Worm (Caenorhabditis elegans) whole organism, L2 larva: Measurements from ENCODE around the gene cal-7.
A peak's percentile ranks its signal among the peaks of the same experiment; 100 is the strongest.

Source experiments
- C34F6.9 ChIP-seq: fragments of 150-350 bp; optimal IDR thresholded peaks from 2 replicates; lab custom pipeline; 2014; ENCODE audit warnings: missing biosample characterization, missing genetic modification characterization
- F13H6.1 ChIP-seq: sonication (generic microtip); optimal IDR thresholded peaks from 2 replicates; lab custom pipeline; 2016; ENCODE audit warnings: missing genetic modification characterization, missing compliant biosample characterization
- R02D3.7 ChIP-seq: fragments of 150-350 bp; optimal IDR thresholded peaks from 2 replicates; lab custom pipeline; 2014; ENCODE audit warnings: missing biosample characterization, missing genetic modification characterization
- Y55F3AM.14 ChIP-seq: fragments of 200-800 bp; sonication (Bioruptor generic); optimal IDR thresholded peaks from 2 replicates; lab custom pipeline; 2018; ENCODE audit warnings: mild to moderate bottlenecking, missing genetic modification characterization, missing compliant biosample characterization
- ZK546.5 ChIP-seq: sonication (generic microtip); optimal IDR thresholded peaks from 2 replicates; lab custom pipeline; 2017; ENCODE audit warnings: missing biosample characterization, missing genetic modification characterization
- alr-1 ChIP-seq: fragments of 150-350 bp; optimal IDR thresholded peaks from 2 replicates; lab custom pipeline; 2014; ENCODE audit warnings: missing biosample characterization, missing genetic modification characterization
- ama-1 ChIP-seq: fragments of 150-350 bp; optimal IDR thresholded peaks from 2 replicates; lab custom pipeline; 2018; ENCODE audit warnings: inconsistent platforms
- ceh-16 ChIP-seq: fragments of 150-350 bp; optimal IDR thresholded peaks from 2 replicates; lab custom pipeline; 2014; ENCODE audit warnings: missing biosample characterization, missing genetic modification characterization
- ceh-82 ChIP-seq: fragments of 150-350 bp; optimal IDR thresholded peaks from 2 replicates; lab custom pipeline; 2014; ENCODE audit warnings: missing biosample characterization, missing genetic modification characterization
- crh-2 ChIP-seq: sonication (generic microtip); optimal IDR thresholded peaks from 2 replicates; lab custom pipeline; 2017; ENCODE audit warnings: missing biosample characterization, missing genetic modification characterization
- egl-27 ChIP-seq: sonication (generic microtip); optimal IDR thresholded peaks from 3 replicates; lab custom pipeline; 2017; ENCODE audit warnings: missing biosample characterization, missing genetic modification reagents, missing genetic modification characterization
- elt-3 ChIP-seq: sonication (generic microtip); optimal IDR thresholded peaks from 2 replicates; lab custom pipeline; 2017; ENCODE audit warnings: missing biosample characterization, missing genetic modification characterization
- fos-1 ChIP-seq: fragments of 150-350 bp; optimal IDR thresholded peaks from 2 replicates; lab custom pipeline; 2014; ENCODE audit warnings: missing biosample characterization, missing genetic modification characterization
- lin-11 ChIP-seq: fragments of 150-350 bp; sonication (generic microtip); optimal IDR thresholded peaks from 2 replicates; lab custom pipeline; 2014; ENCODE audit warnings: missing biosample characterization, missing genetic modification characterization, inconsistent platforms, mixed read lengths
- lin-13 ChIP-seq: fragments of 150-350 bp; optimal IDR thresholded peaks from 2 replicates; lab custom pipeline; 2014; ENCODE audit warnings: missing biosample characterization, missing genetic modification reagents, missing genetic modification characterization
- lin-39 ChIP-seq: fragments of 150-350 bp; optimal IDR thresholded peaks from 2 replicates; lab custom pipeline; 2014; ENCODE audit warnings: missing biosample characterization, missing genetic modification reagents, missing genetic modification characterization
- lsy-2 ChIP-seq, 2 experiments: fragments of 150-350 bp in 1 of 2; sonication (generic microtip) in 1 of 2; optimal IDR thresholded peaks; 2 replicates each; lab custom pipeline; 2014 to 2017; ENCODE audit warnings: missing biosample characterization in 2 of 2, missing genetic modification characterization in 2 of 2
- mbf-1 ChIP-seq: sonication (generic microtip); optimal IDR thresholded peaks from 2 replicates; lab custom pipeline; 2017; ENCODE audit warnings: missing biosample characterization, missing genetic modification characterization
- mdl-1 ChIP-seq, 2 experiments: fragments of 150-350 bp in 1 of 2; sonication (generic microtip) in 1 of 2; optimal IDR thresholded peaks; 2 replicates each; lab custom pipeline; 2017; ENCODE audit warnings: missing biosample characterization in 2 of 2, missing genetic modification characterization in 2 of 2
- nhr-11 ChIP-seq: fragments of 150-350 bp; optimal IDR thresholded peaks from 2 replicates; lab custom pipeline; 2014; ENCODE audit warnings: missing biosample characterization, missing genetic modification characterization
- nhr-12 ChIP-seq: fragments of 150-350 bp; optimal IDR thresholded peaks from 2 replicates; lab custom pipeline; 2014; ENCODE audit warnings: missing biosample characterization, missing genetic modification characterization
- nhr-129 ChIP-seq: fragments of 150-350 bp; optimal IDR thresholded peaks from 2 replicates; lab custom pipeline; 2014; ENCODE audit warnings: missing biosample characterization, missing genetic modification characterization
- nhr-237 ChIP-seq: fragments of 150-350 bp; optimal IDR thresholded peaks from 2 replicates; lab custom pipeline; 2014; ENCODE audit warnings: missing biosample characterization, missing genetic modification characterization
- nhr-25 ChIP-seq: fragments of 150-350 bp; sonication (generic microtip); optimal IDR thresholded peaks from 3 replicates; lab custom pipeline; 2014; ENCODE audit warnings: missing biosample characterization, missing genetic modification characterization
- nhr-6 ChIP-seq: fragments of 150-350 bp; optimal IDR thresholded peaks from 2 replicates; lab custom pipeline; 2014; ENCODE audit warnings: missing biosample characterization, missing genetic modification characterization
- sem-4 ChIP-seq: fragments of 150-350 bp; optimal IDR thresholded peaks from 2 replicates; lab custom pipeline; 2014; ENCODE audit warnings: missing biosample characterization, missing genetic modification reagents, missing genetic modification characterization
- skn-1 ChIP-seq: sonication (generic microtip); optimal IDR thresholded peaks from 2 replicates; lab custom pipeline; 2017; ENCODE audit warnings: missing biosample characterization, missing genetic modification characterization
- sma-3 ChIP-seq: sonication (generic microtip); optimal IDR thresholded peaks from 2 replicates; lab custom pipeline; 2016; ENCODE audit warnings: missing genetic modification reagents, missing genetic modification characterization, missing compliant biosample characterization
- sma-9 ChIP-seq, 2 experiments: fragments of 150-350 bp in 1 of 2; sonication (generic microtip) in 1 of 2; optimal IDR thresholded peaks; 2 replicates each; lab custom pipeline; 2014 to 2016; ENCODE audit warnings: missing genetic modification characterization in 2 of 2, mild to moderate bottlenecking in 1 of 2, missing biosample characterization in 1 of 2, missing compliant biosample characterization in 1 of 2, missing genetic modification reagents in 1 of 2, moderate library complexity in 1 of 2
- snpc-4 ChIP-seq: fragments of 150-350 bp; optimal IDR thresholded peaks from 2 replicates; lab custom pipeline; 2014; ENCODE audit warnings: missing biosample characterization, missing genetic modification characterization
- unc-62 ChIP-seq: fragments of 150-350 bp; optimal IDR thresholded peaks from 2 replicates; lab custom pipeline; 2014; ENCODE audit warnings: missing biosample characterization, missing genetic modification reagents, missing genetic modification characterization
- zag-1 ChIP-seq: fragments of 150-350 bp; optimal IDR thresholded peaks from 2 replicates; lab custom pipeline; 2014; ENCODE audit warnings: missing biosample characterization, missing genetic modification characterization
- ztf-11 ChIP-seq: sonication (generic microtip); optimal IDR thresholded peaks from 2 replicates; lab custom pipeline; 2017; ENCODE audit warnings: missing biosample characterization, missing genetic modification characterization
- ztf-4 ChIP-seq: fragments of 150-350 bp; optimal IDR thresholded peaks from 2 replicates; lab custom pipeline; 2014; ENCODE audit warnings: missing biosample characterization, missing genetic modification characterization

cal-7 gene

DNA sequence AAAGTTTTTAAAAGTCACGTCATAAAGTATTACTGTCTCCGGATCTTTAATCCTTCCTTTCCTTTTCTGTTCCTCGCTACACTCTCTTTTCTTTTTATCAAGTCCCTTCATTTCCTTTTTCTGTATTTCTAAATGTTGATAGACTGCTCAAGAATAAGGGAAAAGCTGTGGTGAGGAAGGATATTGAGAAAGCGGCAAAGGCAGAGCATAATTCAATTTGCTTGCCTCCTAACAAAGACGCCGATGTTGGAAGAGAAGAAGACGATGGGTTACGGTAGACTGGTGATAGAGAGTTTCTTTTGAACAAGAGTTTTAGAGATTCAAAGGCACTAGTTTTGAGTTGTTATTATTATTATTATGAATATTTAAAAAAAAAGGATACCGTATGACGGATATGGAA, 31.7 kb downstream of the cal-7 start:
- TF ChIP-seq ceh-82 (tag; lab: Kevin White, UChicago) (no peak), nhr-11 (tag; lab: Kevin White, UChicago) (no peak), C34F6.9 (tag; lab: Kevin White, UChicago) (peak; percentile 39), sem-4 (tag; lab: Kevin White, UChicago) (peak; percentile 12), nhr-6 (tag; lab: Kevin White, UChicago) (peak; percentile 2), F13H6.1 (tag; lab: Kevin White, UChicago) (no peak), unc-62 (no peak), zag-1 (tag; lab: Kevin White, UChicago) (peak; percentile 0), lsy-2 (tag; optimal IDR thresholded peaks at IDR 0.05; lab: Kevin White, UChicago) (peak; percentile 20 to 81), R02D3.7 (tag; lab: Kevin White, UChicago) (no peak), sma-9 (GFP tag; optimal IDR thresholded peaks at IDR 0.05; lab: Kevin White, UChicago) (peak; percentile 59), sma-9 (tag; optimal IDR thresholded peaks at IDR 0.05; lab: Kevin White, UChicago) (no peak), ama-1 (lab: Kevin White, UChicago) (no peak)
- TF ChIP-seq, all 48 proteins: peak for 6

DNA sequence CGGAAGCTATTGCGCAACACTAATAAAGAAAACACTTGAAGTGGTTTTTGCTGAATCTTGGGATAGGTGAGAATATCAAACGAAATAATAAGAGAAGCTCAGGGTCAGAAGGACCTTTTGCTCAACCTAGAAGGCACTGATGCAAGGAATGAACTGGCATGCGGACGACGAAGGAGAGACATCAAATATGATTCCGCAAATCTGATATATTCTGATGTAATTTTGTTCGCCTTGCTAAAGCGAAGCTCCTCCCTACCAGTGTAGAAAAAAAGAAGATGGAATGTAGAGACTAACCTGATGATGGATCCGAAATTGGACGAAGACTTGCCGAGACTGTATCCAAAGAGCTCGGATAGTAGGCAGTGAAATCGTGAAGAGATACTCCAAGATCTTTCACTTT, 34.0 kb downstream of the cal-7 start:
- no peak for TF ChIP-seq nhr-12 (tag; lab: Kevin White, UChicago)
- TF ChIP-seq nhr-6 (tag; lab: Kevin White, UChicago), result no peak
- no peak for TF ChIP-seq snpc-4 (tag; lab: Kevin White, UChicago)
- TF ChIP-seq lin-13 (GFP tag; lab: Kevin White, UChicago), result no peak
- no peak for TF ChIP-seq lsy-2 (tag; optimal IDR thresholded peaks at IDR 0.05; lab: Kevin White, UChicago)

DNA sequence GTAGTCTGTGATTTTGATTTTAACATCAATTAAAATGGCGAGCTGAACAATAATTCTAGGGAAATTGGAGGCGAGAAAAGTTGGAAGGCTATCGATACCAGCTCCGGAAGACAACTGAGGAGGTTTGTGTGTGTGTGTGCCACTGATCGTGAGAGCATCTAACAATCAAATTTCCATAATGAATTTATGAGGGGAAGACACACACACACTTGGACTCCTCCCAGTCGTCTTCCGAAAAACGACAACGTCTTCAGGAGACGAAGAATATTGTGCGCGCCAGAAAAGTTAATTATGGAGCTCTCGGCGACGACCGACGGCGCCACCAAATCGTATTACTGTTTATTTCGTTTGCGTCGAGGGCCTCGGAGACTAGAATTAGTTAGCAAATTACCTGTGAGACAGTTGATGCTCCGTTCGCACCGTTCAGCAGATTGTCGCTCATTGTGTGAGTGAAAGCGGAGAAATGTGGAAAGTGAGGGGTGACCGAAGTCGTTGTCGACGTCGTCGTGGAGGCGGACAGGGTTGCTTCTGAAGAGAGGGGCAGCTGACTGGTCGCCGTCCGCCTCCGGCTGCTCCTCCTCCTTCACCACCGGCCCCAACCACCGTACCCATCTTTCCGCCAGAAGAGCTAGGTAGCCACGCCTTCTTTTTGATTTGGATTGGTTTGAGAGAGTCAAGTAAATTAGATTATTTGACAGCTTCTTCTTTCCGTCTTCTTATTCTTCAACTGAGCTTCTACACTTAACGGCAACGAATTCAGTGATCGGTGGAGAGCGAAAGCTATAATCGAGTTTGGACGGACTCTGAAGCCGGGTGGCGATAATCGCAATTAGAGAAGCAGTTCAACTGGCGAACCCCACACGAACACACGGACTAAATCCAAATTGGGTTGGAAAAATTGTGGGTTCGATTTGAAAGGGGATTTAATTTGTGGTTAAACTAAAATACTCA, 35.2 kb downstream of the cal-7 start, which contains the start of gene unc-42:
TSS of gene unc-42 (minus strand) at position 564 of the 951 bp plus-strand sequence.
- TF ChIP-seq sma-3 (GFP tag; lab: Kevin White, UChicago), result no peak
- no peak for TF ChIP-seq lin-39
- TF ChIP-seq egl-27 (tag; lab: Kevin White, UChicago), result no peak
- TF ChIP-seq snpc-4 (tag; lab: Kevin White, UChicago), result no peak
- peak; percentile 56 for TF ChIP-seq sma-9 (GFP tag; optimal IDR thresholded peaks at IDR 0.05; lab: Kevin White, UChicago)
- TF ChIP-seq sma-9 (tag; optimal IDR thresholded peaks at IDR 0.05; lab: Kevin White, UChicago), result no peak
- no peak for TF ChIP-seq fos-1 (tag; lab: Kevin White, UChicago)
- peak in 1 of 2 experiments; percentile 30 for TF ChIP-seq lsy-2 (tag; optimal IDR thresholded peaks at IDR 0.05; lab: Kevin White, UChicago)
- TF ChIP-seq ceh-82 (tag; lab: Kevin White, UChicago), result no peak
- peak; percentile 54 for TF ChIP-seq zag-1 (tag; lab: Kevin White, UChicago)
- no peak for TF ChIP-seq Y55F3AM.14 (GFP tag; lab: Kevin White, UChicago)

DNA sequence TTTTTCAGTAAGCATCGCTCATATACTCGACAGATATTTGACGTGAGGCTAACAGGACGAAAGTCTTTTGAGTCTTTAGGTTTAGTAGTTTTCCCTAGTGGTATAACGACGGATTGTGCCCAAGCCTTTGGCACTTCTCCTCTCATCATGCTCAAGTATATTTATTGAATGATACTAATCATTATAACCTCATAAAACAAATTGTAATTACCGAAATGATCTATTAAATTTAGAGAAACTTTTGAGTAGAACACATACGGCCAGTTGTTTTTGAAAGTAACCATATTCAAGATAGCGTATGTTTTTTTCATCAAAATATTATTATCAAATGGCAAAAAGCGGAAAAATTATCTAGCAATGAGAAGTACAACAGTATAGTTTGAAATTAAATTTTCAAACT, 37.4 kb downstream of the cal-7 start:
- TF ChIP-seq ceh-82 (tag; lab: Kevin White, UChicago), result no peak
- TF ChIP-seq nhr-237, result no peak
- TF ChIP-seq crh-2, result no peak
- no peak for TF ChIP-seq ztf-4 (tag; lab: Kevin White, UChicago)
- TF ChIP-seq lin-13 (GFP tag; lab: Kevin White, UChicago), result no peak
- TF ChIP-seq elt-3 (tag; lab: Kevin White, UChicago), result no peak
- no peak for TF ChIP-seq ceh-16
- no peak for TF ChIP-seq mbf-1 (tag; lab: Kevin White, UChicago)
- no peak for TF ChIP-seq lsy-2 (tag; optimal IDR thresholded peaks at IDR 0.05; lab: Kevin White, UChicago)
- TF ChIP-seq ztf-11 (tag; lab: Kevin White, UChicago), result no peak
- TF ChIP-seq ama-1 (lab: Kevin White, UChicago), result no peak
- TF ChIP-seq nhr-129 (tag; lab: Kevin White, UChicago), result no peak
- TF ChIP-seq zag-1 (tag; lab: Kevin White, UChicago), result no peak
- no peak for TF ChIP-seq skn-1 (tag; lab: Kevin White, UChicago)
- no peak for TF ChIP-seq F13H6.1 (tag; lab: Kevin White, UChicago)
- TF ChIP-seq, all 48 proteins: peak for 0

DNA sequence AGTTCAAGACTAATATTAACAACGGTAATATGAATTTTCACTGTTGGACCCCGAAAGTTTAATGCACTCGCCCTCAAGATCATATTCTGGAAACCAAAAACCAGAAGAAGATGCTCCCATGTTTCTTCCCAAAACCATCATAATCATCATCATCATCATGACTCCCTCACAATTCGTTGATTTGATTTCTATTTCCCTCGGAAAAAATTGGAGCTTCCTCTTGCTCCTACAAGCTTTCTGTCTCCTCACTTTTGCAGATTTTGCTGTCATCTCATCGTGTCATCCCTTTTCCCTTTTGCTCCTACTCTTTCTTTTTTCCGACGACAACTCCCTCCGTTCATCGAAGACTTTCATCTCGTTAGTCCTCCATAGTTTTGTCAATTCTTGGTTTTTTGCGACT, 38.1 kb downstream of the cal-7 start, which contains the start of gene F46B6.2:
TSS of gene F46B6.2 (plus strand) at position 316 of the 400 bp plus-strand sequence.
- no peak for TF ChIP-seq egl-27 (tag; lab: Kevin White, UChicago)
- TF ChIP-seq snpc-4 (tag; lab: Kevin White, UChicago), result no peak
- no peak for TF ChIP-seq mbf-1 (tag; lab: Kevin White, UChicago)
- no peak for TF ChIP-seq lin-11 (tag; lab: Kevin White, UChicago)
- TF ChIP-seq zag-1 (tag; lab: Kevin White, UChicago), result no peak
- TF ChIP-seq crh-2, result no peak
- no peak for TF ChIP-seq Y55F3AM.14 (GFP tag; lab: Kevin White, UChicago)
- no peak for TF ChIP-seq mdl-1 (tag; optimal IDR thresholded peaks at IDR 0.05; lab: Kevin White, UChicago)
- no peak for TF ChIP-seq ama-1 (lab: Kevin White, UChicago)
- TF ChIP-seq alr-1, result no peak
- TF ChIP-seq nhr-25 (tag; lab: Kevin White, UChicago), result no peak
- no peak for TF ChIP-seq elt-3 (tag; lab: Kevin White, UChicago)
- no peak for TF ChIP-seq ZK546.5 (tag; lab: Kevin White, UChicago)
- no peak for TF ChIP-seq F13H6.1 (tag; lab: Kevin White, UChicago)
